Worm (Caenorhabditis elegans) whole organism, early embryonic: ENCODE measurements around the gene spe-26.

ENCODE experiments used
- B0310.2 ChIP-seq: sonication (generic microtip); optimal IDR thresholded peaks from 2 replicates; lab custom pipeline; 2016; ENCODE audit warnings: mild to moderate bottlenecking, missing genetic modification characterization, missing compliant biosample characterization
- F13C5.2 ChIP-seq: sonication (generic microtip); optimal IDR thresholded peaks from 2 replicates; lab custom pipeline; 2017; ENCODE audit warnings: mild to moderate bottlenecking, missing genetic modification characterization, inconsistent platforms, missing compliant biosample characterization
- aly-1 ChIP-seq: sonication (generic microtip); optimal IDR thresholded peaks from 2 replicates; lab custom pipeline; 2016; ENCODE audit warnings: missing genetic modification characterization, missing compliant biosample characterization
- ama-1 ChIP-seq: fragments of 150-350 bp; optimal IDR thresholded peaks from 2 replicates; lab custom pipeline; 2014
- ceh-13 ChIP-seq: fragments of 200-800 bp; sonication (Bioruptor generic); optimal IDR thresholded peaks from 2 replicates; lab custom pipeline; 2018; ENCODE audit warnings: mild to moderate bottlenecking, missing genetic modification characterization, missing compliant biosample characterization
- ceh-36 ChIP-seq: sonication (generic microtip); optimal IDR thresholded peaks from 2 replicates; lab custom pipeline; 2016; ENCODE audit warnings: missing genetic modification characterization, inconsistent platforms, missing compliant biosample characterization
- ets-7 ChIP-seq: sonication (generic microtip); optimal IDR thresholded peaks from 2 replicates; lab custom pipeline; 2016; ENCODE audit warnings: missing genotype, missing genetic modification characterization, missing compliant biosample characterization
- flt-1 ChIP-seq: fragments of 200-800 bp; sonication (Bioruptor generic); IDR thresholded peaks from 2 replicates; pipeline ENCODE4 v1.3.6; 2022; ENCODE audit warnings: missing genetic modification characterization, missing compliant biosample characterization
- hmbx-1 ChIP-seq: sonication (generic microtip); optimal IDR thresholded peaks from 2 replicates; lab custom pipeline; 2016; ENCODE audit warnings: mild to moderate bottlenecking, missing genetic modification characterization, missing compliant biosample characterization
- hmg-4 ChIP-seq: fragments of 200-800 bp; sonication (Bioruptor generic); optimal IDR thresholded peaks from 2 replicates; lab custom pipeline; 2018; ENCODE audit warnings: mild to moderate bottlenecking, missing genetic modification characterization, missing compliant biosample characterization
- hnd-1 ChIP-seq: sonication (generic microtip); optimal IDR thresholded peaks from 2 replicates; lab custom pipeline; 2016; ENCODE audit warnings: missing genetic modification characterization, missing compliant biosample characterization
- pes-1 ChIP-seq: fragments of 200-800 bp; sonication (Bioruptor generic); IDR thresholded peaks from 2 replicates; pipeline ENCODE4 v1.3.6; 2022; ENCODE audit warnings: missing genetic modification reagents, missing genetic modification characterization, missing compliant biosample characterization
- scrt-1 ChIP-seq: fragments of 200-800 bp; sonication (Bioruptor generic); IDR thresholded peaks from 2 replicates; pipeline ENCODE4 v1.3.6; 2022; ENCODE audit warnings: missing genetic modification characterization, missing compliant biosample characterization
- sea-1 ChIP-seq: fragments of 200-800 bp; sonication (Bioruptor generic); conservative IDR thresholded peaks from 2 replicates; pipeline ENCODE4 v1.3.6; 2022; ENCODE audit warnings: missing genetic modification characterization, missing compliant biosample characterization
- tbx-11 ChIP-seq: fragments of 200-800 bp; sonication (Bioruptor generic); IDR thresholded peaks from 2 replicates; pipeline ENCODE4 v1.3.6; 2022; ENCODE audit warnings: missing genetic modification characterization, missing compliant biosample characterization
- tbx-37 ChIP-seq: fragments of 200-800 bp; sonication (Bioruptor generic); conservative IDR thresholded peaks from 2 replicates; pipeline ENCODE4 v1.3.6; 2022; ENCODE audit warnings: missing genetic modification reagents, missing genetic modification characterization, missing compliant biosample characterization
- tra-4 ChIP-seq: sonication (generic microtip); optimal IDR thresholded peaks from 2 replicates; lab custom pipeline; 2017; ENCODE audit warnings: missing genetic modification characterization, missing compliant biosample characterization

The spe-26 gene

ce11 chrIV:10425129-10425528 lies 33.4 kb upstream of the spe-26 start:
- no peak for TF ChIP-seq ceh-13 (GFP tag; lab: Kevin White, UChicago)
- TF ChIP-seq ets-7 (tag; lab: Kevin White, UChicago) = no peak
- peak; percentile 8 for TF ChIP-seq F13C5.2 (tag; lab: Kevin White, UChicago)
- TF ChIP-seq tbx-37 (GFP tag; lab: Robert Waterston, UW) = no peak
- TF ChIP-seq aly-1 (tag; lab: Kevin White, UChicago) = no peak

- TF ChIP-seq flt-1 (no peak), tbx-37 (GFP tag; lab: Robert Waterston, UW) (no peak), ceh-36 (tag; lab: Kevin White, UChicago) (no peak), ceh-13 (GFP tag; lab: Kevin White, UChicago) (no peak), scrt-1 (GFP tag; lab: Robert Waterston, UW) (no peak), tra-4 (tag; lab: Kevin White, UChicago) (no peak), F13C5.2 (tag; lab: Kevin White, UChicago) (no peak), tbx-11 (GFP tag; lab: Robert Waterston, UW) (no peak), ets-7 (tag; lab: Kevin White, UChicago) (no peak), ama-1 (lab: Kevin White, UChicago) (no peak), pes-1 (GFP tag; lab: Robert Waterston, UW) (no peak), sea-1 (no peak)
Observed at ce11 chrIV:10424535-10424934, 32.8 kb upstream of the spe-26 start, which contains the start of gene F13B12.1. Gene F13B12.1, minus strand, starts transcription at chrIV:10424635.

ce11 chrIV:10422230-10422629 lies 30.5 kb upstream of the spe-26 start:
- TF ChIP-seq ets-7 (tag; lab: Kevin White, UChicago) (no peak), ceh-13 (GFP tag; lab: Kevin White, UChicago) (no peak), hmg-4 (no peak), tra-4 (tag; lab: Kevin White, UChicago) (no peak), F13C5.2 (tag; lab: Kevin White, UChicago) (no peak), tbx-11 (GFP tag; lab: Robert Waterston, UW) (no peak), pes-1 (GFP tag; lab: Robert Waterston, UW) (no peak), sea-1 (no peak), flt-1 (no peak), hmbx-1 (no peak), tbx-37 (GFP tag; lab: Robert Waterston, UW) (no peak)

ce11 chrIV:10421256-10421655 lies 29.5 kb upstream of the spe-26 start:
- TF ChIP-seq hmg-4 = peak; percentile 15
- TF ChIP-seq hnd-1 (tag; lab: Kevin White, UChicago) = no peak

- TF ChIP-seq tbx-11 (GFP tag; lab: Robert Waterston, UW) (no peak), pes-1 (GFP tag; lab: Robert Waterston, UW) (no peak), hmbx-1 (no peak), ceh-13 (GFP tag; lab: Kevin White, UChicago) (no peak), sea-1 (no peak), F13C5.2 (tag; lab: Kevin White, UChicago) (no peak), flt-1 (no peak), ama-1 (lab: Kevin White, UChicago) (no peak), hmg-4 (no peak), tbx-37 (GFP tag; lab: Robert Waterston, UW) (no peak), ceh-36 (tag; lab: Kevin White, UChicago) (no peak), aly-1 (tag; lab: Kevin White, UChicago) (no peak), hnd-1 (tag; lab: Kevin White, UChicago) (no peak), ets-7 (tag; lab: Kevin White, UChicago) (no peak), scrt-1 (GFP tag; lab: Robert Waterston, UW) (no peak), B0310.2 (tag; lab: Kevin White, UChicago) (no peak), tra-4 (tag; lab: Kevin White, UChicago) (no peak)
Observed at ce11 chrIV:10420440-10420839, 28.7 kb upstream of the spe-26 start.

- TF ChIP-seq ets-7 (tag; lab: Kevin White, UChicago) (no peak), scrt-1 (GFP tag; lab: Robert Waterston, UW) (no peak)
Observed at ce11 chrIV:10419896-10420295, 28.2 kb upstream of the spe-26 start.

- no peak for TF ChIP-seq ceh-36 (tag; lab: Kevin White, UChicago)
- no peak for TF ChIP-seq F13C5.2 (tag; lab: Kevin White, UChicago)
Observed at ce11 chrIV:10417781-10418180, 26.1 kb upstream of the spe-26 start, which contains the start of gene F13B12.6. Gene F13B12.6, minus strand, starts transcription at chrIV:10417881.

ce11 chrIV:10413828-10414227 lies 22.1 kb upstream of the spe-26 start, which contains the start of gene R10H10.7:
Gene R10H10.7, minus strand, starts transcription at chrIV:10413928.
- TF ChIP-seq tbx-11 (GFP tag; lab: Robert Waterston, UW) = no peak
- no peak for TF ChIP-seq aly-1 (tag; lab: Kevin White, UChicago)
- no peak for TF ChIP-seq scrt-1 (GFP tag; lab: Robert Waterston, UW)
- TF ChIP-seq tra-4 (tag; lab: Kevin White, UChicago) = no peak
- no peak for TF ChIP-seq ama-1 (lab: Kevin White, UChicago)
- no peak for TF ChIP-seq ceh-13 (GFP tag; lab: Kevin White, UChicago)
- no peak for TF ChIP-seq pes-1 (GFP tag; lab: Robert Waterston, UW)
- TF ChIP-seq hnd-1 (tag; lab: Kevin White, UChicago) = no peak
- TF ChIP-seq ceh-36 (tag; lab: Kevin White, UChicago) = no peak
- no peak for TF ChIP-seq flt-1
- no peak for TF ChIP-seq hmbx-1
- no peak for TF ChIP-seq hmg-4
- TF ChIP-seq tbx-37 (GFP tag; lab: Robert Waterston, UW) = no peak
- TF ChIP-seq ets-7 (tag; lab: Kevin White, UChicago) = no peak
- no peak for TF ChIP-seq sea-1
- no peak for TF ChIP-seq B0310.2 (tag; lab: Kevin White, UChicago)
- TF ChIP-seq F13C5.2 (tag; lab: Kevin White, UChicago) = no peak
